Worm (Caenorhabditis elegans) whole organism, L4 larva: ENCODE measurements around the gene T10H9.8.

ENCODE experiments used
- D1046.2 ChIP-seq: fragments of 200-800 bp; sonication (Bioruptor generic); IDR thresholded peaks from 2 replicates; pipeline ENCODE4 v1.3.6; 2022; ENCODE audit warnings: missing genetic modification characterization, missing compliant biosample characterization
- F26F4.8 ChIP-seq: fragments of 200-800 bp; sonication (Bioruptor generic); conservative IDR thresholded peaks from 2 replicates; pipeline ENCODE4 v1.3.6; 2022; ENCODE audit warnings: missing genetic modification characterization, missing compliant biosample characterization
- R02D3.7 ChIP-seq: fragments of 150-350 bp; sonication (generic microtip); optimal IDR thresholded peaks from 3 replicates; lab custom pipeline; 2014; ENCODE audit warnings: missing biosample characterization, missing genetic modification characterization
- T20F7.1 ChIP-seq: fragments of 200-800 bp; sonication (Bioruptor generic); optimal IDR thresholded peaks from 2 replicates; lab custom pipeline; 2018; ENCODE audit warnings: mild to moderate bottlenecking, missing genetic modification characterization, missing compliant biosample characterization
- ces-1 ChIP-seq: fragments of 150-350 bp; sonication (generic microtip); optimal IDR thresholded peaks from 4 replicates; lab custom pipeline; 2014; ENCODE audit warnings: missing biosample characterization, missing genetic modification reagents, missing genetic modification characterization
- daf-12 ChIP-seq: fragments of 150-350 bp; optimal IDR thresholded peaks from 2 replicates; lab custom pipeline; 2014; ENCODE audit warnings: missing biosample characterization, missing genetic modification reagents, missing genetic modification characterization
- egl-27 ChIP-seq: sonication (generic microtip); optimal IDR thresholded peaks from 3 replicates; lab custom pipeline; 2017; ENCODE audit warnings: missing biosample characterization, missing genetic modification reagents, missing genetic modification characterization
- mdl-1 ChIP-seq, 2 experiments: fragments of 150-350 bp in 1 of 2; sonication (generic microtip) in 1 of 2; optimal IDR thresholded peaks; 2 replicates each; lab custom pipeline; 2014 to 2017; ENCODE audit warnings: missing biosample characterization in 2 of 2, missing genetic modification characterization in 2 of 2
- unc-130 ChIP-seq: sonication (generic microtip); optimal IDR thresholded peaks from 2 replicates; lab custom pipeline; 2016; ENCODE audit warnings: missing genetic modification reagents, missing genetic modification characterization, missing compliant biosample characterization

DNA sequence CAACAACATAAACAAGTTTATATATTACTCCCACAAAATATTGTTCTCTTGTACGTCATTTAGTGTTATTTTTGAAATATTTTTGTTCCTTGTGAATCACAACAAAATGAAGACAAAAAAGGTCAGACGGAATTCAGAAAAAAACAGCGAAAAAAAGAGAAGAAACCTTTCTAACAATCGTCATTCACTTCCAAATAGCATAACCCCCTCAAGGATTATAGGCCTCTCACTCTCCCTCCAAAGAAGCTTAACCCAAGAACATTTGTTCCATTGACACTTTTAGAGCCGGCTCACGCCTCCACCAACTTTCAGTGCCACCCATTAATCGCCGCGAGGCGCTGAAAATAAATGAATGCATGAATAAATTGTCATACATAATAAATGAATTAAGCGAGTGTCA, 7.4 kb downstream of the T10H9.8 start:
- TF ChIP-seq unc-130 (GFP tag; lab: Kevin White, UChicago), result no peak
- TF ChIP-seq F26F4.8 (GFP tag; lab: Robert Waterston, UW), result no peak
- no peak for TF ChIP-seq mdl-1 (tag; optimal IDR thresholded peaks at IDR 0.05; lab: Kevin White, UChicago)
- TF ChIP-seq egl-27, result no peak
- no peak for TF ChIP-seq ces-1 (GFP tag; lab: Kevin White, UChicago)
- TF ChIP-seq D1046.2, result no peak
- TF ChIP-seq daf-12 (tag; lab: Kevin White, UChicago), result no peak
- TF ChIP-seq R02D3.7 (tag; lab: Kevin White, UChicago), result no peak
- no peak for TF ChIP-seq T20F7.1 (GFP tag; lab: Kevin White, UChicago)
